Fruit fly (Drosophila melanogaster): ENCODE data around the gene CG5895.

Gene CG5895

DNA sequence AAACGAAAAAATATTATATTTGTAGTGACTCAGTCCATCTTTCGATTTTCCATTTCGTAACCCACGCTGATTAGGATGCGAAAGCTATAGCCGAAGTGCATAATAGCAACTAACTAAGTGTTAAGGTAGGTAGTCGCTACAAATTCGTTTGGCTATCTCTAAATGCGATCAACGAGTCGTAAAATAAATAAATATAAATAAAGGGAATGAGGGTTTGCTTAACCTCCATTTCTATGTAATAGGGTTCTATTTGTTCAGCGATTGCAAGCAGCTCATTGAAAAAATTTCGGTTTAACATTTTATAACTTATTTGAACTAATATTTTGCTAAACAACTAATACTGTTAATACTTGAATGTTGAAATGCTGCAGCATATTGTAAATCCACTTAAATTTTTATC is 25.1 kb upstream of the CG5895 start (continued):
- no peak for TF ChIP-seq salm (tag; optimal IDR thresholded peaks at IDR 0.05)
- TF ChIP-seq zen (tag; optimal IDR thresholded peaks at IDR 0.05), result no peak
- TF ChIP-seq schlank (tag; optimal IDR thresholded peaks at IDR 0.05), result no peak
- no peak for TF ChIP-seq chinmo (GFP tag; IDR thresholded peaks at IDR 0.05; ENCODE audit: partially characterized antibody)
- TF ChIP-seq CG12299 (tag; optimal IDR thresholded peaks at IDR 0.05), result no peak
- no peak for TF ChIP-seq CG1792 (GFP tag; optimal IDR thresholded peaks at IDR 0.05)
- no peak for TF ChIP-seq kni (GFP tag; optimal IDR thresholded peaks at IDR 0.05)
- no peak for TF ChIP-seq CG8388 (GFP tag; optimal IDR thresholded peaks at IDR 0.05)
- peak; percentile 33 for TF ChIP-seq ATbp (GFP tag; optimal IDR thresholded peaks at IDR 0.05)
- no peak for TF ChIP-seq Myb (GFP tag; optimal IDR thresholded peaks at IDR 0.05)
- no peak for TF ChIP-seq NC2α (GFP tag; optimal IDR thresholded peaks at IDR 0.05)
- peak; percentile 46; the same call in 1 of the 3 replicates for TF ChIP-seq ci (GFP tag; IDR thresholded peaks at IDR 0.05)
- no peak for TF ChIP-seq Oli (tag; optimal IDR thresholded peaks at IDR 0.05)
- no peak for TF ChIP-seq seq (GFP tag; IDR thresholded peaks at IDR 0.05)
- no peak for TF ChIP-seq CG30020 (tag; optimal IDR thresholded peaks at IDR 0.05)
- TF ChIP-seq CG8944 (GFP tag; optimal IDR thresholded peaks at IDR 0.05), result no peak
- TF ChIP-seq Six4 (GFP tag; optimal IDR thresholded peaks at IDR 0.05), result no peak
- TF ChIP-seq CG10462 (GFP tag; optimal IDR thresholded peaks at IDR 0.05), result no peak
- no peak for TF ChIP-seq HLH54F (GFP tag; optimal IDR thresholded peaks at IDR 0.05)
- TF ChIP-seq CG1233 (GFP tag; optimal IDR thresholded peaks at IDR 0.05), result peak; percentile 4
- TF ChIP-seq CG33557 (GFP tag; optimal IDR thresholded peaks at IDR 0.05), result no peak
- no peak for TF ChIP-seq CG3281 (GFP tag; optimal IDR thresholded peaks at IDR 0.05)
- TF ChIP-seq CG15479 (GFP tag; optimal IDR thresholded peaks at IDR 0.05), result no peak
- TF ChIP-seq trh (GFP tag; optimal IDR thresholded peaks at IDR 0.05), result no peak
- no peak for TF ChIP-seq Deaf1 (tag; optimal IDR thresholded peaks at IDR 0.05)
- TF ChIP-seq tna (GFP tag; IDR thresholded peaks at IDR 0.05; ENCODE audit: partially characterized antibody), result no peak
- TF ChIP-seq CG14710 (tag; optimal IDR thresholded peaks at IDR 0.05), result no peak
- no peak for TF ChIP-seq CG31224 (GFP tag; IDR thresholded peaks at IDR 0.05)
- TF ChIP-seq CG2875 (GFP tag; optimal IDR thresholded peaks at IDR 0.05), result no peak
- no peak for TF ChIP-seq sc (optimal IDR thresholded peaks at IDR 0.05)
- no peak for TF ChIP-seq sc (GFP tag; optimal IDR thresholded peaks at IDR 0.05)
- no peak for TF ChIP-seq dm (GFP tag; optimal IDR thresholded peaks at IDR 0.05)
- no peak for TF ChIP-seq rib (GFP tag; IDR thresholded peaks at IDR 0.05)
- TF ChIP-seq CG30431 (GFP tag; optimal IDR thresholded peaks at IDR 0.05), result no peak
- TF ChIP-seq Hmr (GFP tag; optimal IDR thresholded peaks at IDR 0.05), result no peak
- no peak for TF ChIP-seq chif (GFP tag; optimal IDR thresholded peaks at IDR 0.05)
- TF ChIP-seq Awh (GFP tag; IDR thresholded peaks at IDR 0.05), result no peak
- TF ChIP-seq CG2129 (GFP tag; IDR thresholded peaks at IDR 0.05; ENCODE audit: partially characterized antibody), result no peak
- TF ChIP-seq luna (GFP tag; optimal IDR thresholded peaks at IDR 0.05), result no peak
- no peak for TF ChIP-seq crc (GFP tag; optimal IDR thresholded peaks at IDR 0.05)
- no peak for TF ChIP-seq sd (tag; optimal IDR thresholded peaks at IDR 0.05)
- no peak for TF ChIP-seq prd (optimal IDR thresholded peaks at IDR 0.05)
- TF ChIP-seq prd (GFP tag; IDR thresholded peaks at IDR 0.05), result no peak
- no peak for TF ChIP-seq CG18262 (tag; optimal IDR thresholded peaks at IDR 0.05)
- no peak for TF ChIP-seq CG11696 (GFP tag; IDR thresholded peaks at IDR 0.05)
- TF ChIP-seq PHDP (tag; optimal IDR thresholded peaks at IDR 0.05), result peak; percentile 18
- TF ChIP-seq CG3407 (GFP tag; optimal IDR thresholded peaks at IDR 0.05), result peak; percentile 29
- no peak for TF ChIP-seq Hr78 (GFP tag; optimal IDR thresholded peaks at IDR 0.05)
- no peak for TF ChIP-seq Camta (GFP tag; optimal IDR thresholded peaks at IDR 0.05)
- no peak for TF ChIP-seq Rfx (GFP tag; IDR thresholded peaks at IDR 0.05)
- TF ChIP-seq tup (GFP tag; optimal IDR thresholded peaks at IDR 0.05), result no peak
- TF ChIP-seq Sin3A (optimal IDR thresholded peaks at IDR 0.05), result no peak
